Fruit fly (Drosophila melanogaster) ovary, adult (tissue): ENCODE results near the gene kra.

ENCODE experiments used
- CG17801 ChIP-seq: fragments of 200-800 bp; optimal IDR thresholded peaks from 2 replicates; lab custom pipeline; 2019; ENCODE audit warnings: missing biosample characterization, mild to moderate bottlenecking, missing genetic modification characterization, moderate library complexity; ENCODE audit not compliant: partially characterized antibody

Gene kra

dm6 chr3R:5601044-5601523 lies at the start of gene kra, which contains the start of gene SecS:
TSS of gene kra (minus strand) at chr3R:5601136.
TSS of gene SecS (plus strand) at chr3R:5601433.
- no peak for TF ChIP-seq CG17801 (GFP tag; lab: Kevin White, UChicago)

dm6 chr3R:5649903-5650302 lies 49.0 kb upstream of the kra start:
- no peak for TF ChIP-seq CG17801 (GFP tag; lab: Kevin White, UChicago)

DNA sequence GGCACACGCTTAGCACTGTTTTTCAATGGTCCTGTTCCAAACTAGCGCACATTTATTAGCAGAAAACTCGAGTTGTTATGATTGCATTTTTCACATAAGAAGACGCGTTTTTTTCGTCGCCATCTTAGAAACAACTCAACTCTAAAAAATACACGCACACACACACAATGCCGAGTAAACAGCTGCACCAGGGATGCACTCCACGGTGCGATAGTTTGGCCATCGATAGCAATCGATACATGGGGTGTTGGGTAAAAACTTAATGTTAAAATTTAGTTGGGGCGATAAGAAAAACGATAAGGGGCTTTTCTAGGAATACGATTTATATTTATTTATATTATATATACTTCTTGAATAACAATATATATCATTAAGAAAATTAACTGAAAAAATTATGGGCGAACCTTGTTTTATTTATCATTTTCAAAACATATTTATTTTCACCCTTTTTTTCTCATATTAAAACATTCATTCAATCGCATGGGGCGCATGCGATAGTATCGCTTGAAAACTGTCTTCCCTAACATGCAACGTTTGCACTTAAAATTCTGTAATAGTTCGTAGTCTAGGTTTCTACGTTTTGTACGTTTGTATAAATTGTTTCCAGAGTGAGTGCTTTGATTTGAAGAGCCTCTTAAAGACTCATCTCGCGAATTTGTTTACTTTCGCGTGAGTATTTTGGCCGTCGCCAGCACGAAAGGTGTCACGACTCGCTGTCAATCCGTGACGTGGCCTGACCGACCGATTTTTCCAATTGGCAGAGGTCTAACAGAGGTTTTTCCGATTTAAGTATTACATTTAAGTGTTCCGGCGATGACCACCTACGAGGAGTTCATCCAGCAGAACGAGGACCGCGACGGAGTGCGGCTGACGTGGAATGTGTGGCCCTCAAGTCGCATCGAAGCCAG lies 47.9 kb upstream of the kra start, which contains the start of the genes MTA1-like and Sec23:
TSS of gene MTA1-like (minus strand) at position 170 of the 908 bp plus-strand sequence.
TSS of gene Sec23 (plus strand) at position 497 of the 908 bp plus-strand sequence.
- TF ChIP-seq CG17801 (GFP tag; lab: Kevin White, UChicago) = no peak

dm6 chr3R:5647705-5648568 lies 47.0 kb upstream of the kra start:
- no peak for TF ChIP-seq CG17801 (GFP tag; lab: Kevin White, UChicago)

DNA sequence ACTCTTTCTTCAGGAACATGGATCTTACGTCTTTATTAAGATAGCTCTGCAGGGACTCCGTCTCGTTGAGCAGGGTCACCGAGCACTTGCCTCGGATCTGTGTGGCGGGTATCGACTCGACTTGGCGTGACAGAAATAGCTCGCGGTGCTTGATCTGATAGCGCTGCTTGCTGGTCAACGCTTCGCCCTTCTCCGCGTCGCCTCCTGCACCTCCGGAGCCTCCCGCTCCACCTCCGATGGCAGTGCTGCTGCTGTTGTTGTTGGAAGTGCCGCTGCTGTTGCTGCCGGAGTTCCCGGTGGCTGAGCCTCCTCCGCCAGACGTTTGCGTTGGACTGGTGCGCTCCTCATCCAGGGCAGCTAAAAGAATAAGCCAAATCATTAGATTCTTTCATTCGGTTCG lies 42.5 kb upstream of the kra start:
- TF ChIP-seq CG17801 (GFP tag; lab: Kevin White, UChicago) = no peak

DNA sequence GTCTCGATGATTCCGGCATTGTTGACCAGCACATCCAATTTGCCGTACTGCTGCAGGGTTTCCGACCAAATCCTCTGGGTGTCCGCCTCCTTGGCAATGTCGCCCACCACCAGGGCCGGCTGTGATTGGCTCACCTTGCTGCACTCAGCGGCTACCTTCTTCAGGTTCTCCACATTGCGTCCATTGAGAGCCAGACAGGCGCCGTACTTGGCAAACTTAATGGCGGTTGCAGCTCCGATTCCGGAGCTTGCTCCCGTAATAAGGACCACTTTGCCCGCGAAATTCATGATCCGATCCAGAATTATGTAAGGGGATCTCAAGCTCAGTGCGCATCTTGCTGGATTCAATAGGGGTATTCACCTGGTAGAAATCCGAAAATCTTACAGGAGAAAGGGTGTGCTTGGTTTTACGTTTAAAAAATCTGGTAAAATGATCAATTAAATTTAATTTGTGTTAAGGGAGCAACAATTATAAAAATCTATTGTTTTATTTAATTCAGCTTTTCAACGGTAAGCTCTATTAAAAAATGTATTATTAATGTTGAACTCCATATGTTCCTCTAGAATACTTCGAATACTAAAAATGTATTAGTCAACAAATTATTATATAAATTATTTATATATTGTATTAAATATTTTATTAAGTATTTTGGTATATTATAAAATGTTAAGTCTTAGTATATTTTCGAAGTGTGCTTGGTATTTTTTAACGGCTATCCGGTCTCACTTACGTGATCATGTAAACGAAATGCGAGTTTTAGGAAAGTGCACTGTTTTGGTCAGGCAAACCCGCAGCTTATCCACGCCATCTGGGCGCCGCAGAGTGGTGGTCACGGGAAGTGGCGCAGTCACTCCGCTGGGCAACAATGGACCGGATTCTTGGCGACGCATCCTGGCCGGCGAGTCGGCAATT lies 35.8 kb upstream of the kra start, which contains the start of the genes CG31548 and CG12170:
TSS of gene CG31548 (minus strand) at position 334 of the 912 bp plus-strand sequence.
TSS of gene CG12170 (plus strand) at position 716 of the 912 bp plus-strand sequence.
- TF ChIP-seq CG17801 (GFP tag; lab: Kevin White, UChicago) = no peak

DNA sequence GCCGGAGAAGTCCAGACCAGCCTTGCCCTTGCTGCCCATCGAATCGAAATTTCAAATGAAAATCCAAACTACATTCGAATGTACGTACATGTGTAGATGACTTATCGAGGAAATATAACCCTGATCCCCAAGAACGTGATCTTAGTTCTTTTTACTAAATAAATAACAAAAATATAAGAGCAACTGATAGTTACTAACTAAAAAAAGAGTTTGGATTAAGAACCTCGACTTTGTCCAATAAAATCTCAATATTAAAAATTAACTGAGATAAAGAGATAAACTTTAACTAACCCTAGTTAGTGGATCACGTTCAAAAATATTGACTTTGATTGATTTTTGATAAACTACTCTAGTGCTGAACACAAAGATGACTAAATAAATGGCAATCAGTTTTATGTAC lies 34.6 kb upstream of the kra start, which contains the start of gene CG31546:
TSS of gene CG31546 (minus strand) at position 101 of the 400 bp plus-strand sequence.
- no peak for TF ChIP-seq CG17801 (GFP tag; lab: Kevin White, UChicago)

dm6 chr3R:5633437-5633836 lies 32.5 kb upstream of the kra start, which contains the start of gene CG12171:
TSS of gene CG12171 (plus strand) at chr3R:5633627.
- peak; percentile 57 for TF ChIP-seq CG17801 (GFP tag; lab: Kevin White, UChicago)

- TF ChIP-seq CG17801 (GFP tag; lab: Kevin White, UChicago) = peak; percentile 57
Measured at dm6 chr3R:5632182-5632581, 31.2 kb upstream of the kra start, which contains the start of gene CG31549. TSS of gene CG31549 (plus strand) at chr3R:5632192.

- no peak for TF ChIP-seq CG17801 (GFP tag; lab: Kevin White, UChicago)
Measured at dm6 chr3R:5627552-5627951, 26.6 kb upstream of the kra start, which contains the start of gene CG31551. TSS of gene CG31551 (plus strand) at chr3R:5627852.

DNA sequence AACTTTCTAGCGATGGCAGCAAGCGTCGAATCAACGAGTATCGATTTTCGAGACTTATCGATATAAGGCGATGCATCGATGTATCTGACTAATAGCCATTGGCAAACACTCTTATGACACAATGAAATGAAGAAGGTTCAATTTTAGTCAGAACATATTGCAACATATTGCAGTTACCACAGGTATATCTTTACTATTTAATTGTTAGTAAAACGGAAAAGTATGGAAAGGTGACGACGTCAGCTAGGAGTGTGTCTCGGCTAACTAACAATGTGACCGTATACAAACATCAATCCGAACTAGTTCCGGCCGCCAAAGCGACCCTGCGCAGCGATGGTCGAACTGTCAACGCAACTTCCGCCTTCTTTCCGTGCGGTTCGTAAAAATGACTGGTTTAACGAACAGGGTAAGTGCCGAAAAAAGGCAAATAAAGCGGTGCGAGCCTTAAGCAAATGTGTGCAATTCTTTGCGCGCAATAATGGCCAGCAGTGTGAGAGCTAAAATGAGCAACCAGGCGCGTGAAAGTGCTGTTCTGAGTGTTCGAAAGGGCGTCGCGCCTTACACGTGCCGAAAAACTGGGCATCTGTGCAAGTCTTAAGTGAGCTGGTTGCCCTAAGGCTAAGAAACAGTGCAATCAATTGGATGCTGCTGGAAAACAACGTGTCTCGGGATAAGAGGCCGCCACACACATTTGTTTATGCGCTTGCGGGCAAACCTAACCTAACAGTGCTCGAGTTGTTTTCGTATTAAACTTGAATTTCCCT lies 23.4 kb upstream of the kra start, which contains the start of the genes Dph4, Spec2 and RpL13A:
TSS of gene Dph4 (minus strand) at position 11 of the 764 bp plus-strand sequence.
TSS of gene Spec2 (minus strand) at position 11 of the 764 bp plus-strand sequence.
TSS of gene RpL13A (plus strand) at position 360 of the 764 bp plus-strand sequence.
- TF ChIP-seq CG17801 (GFP tag; lab: Kevin White, UChicago) = peak; percentile 90

- TF ChIP-seq CG17801 (GFP tag; lab: Kevin White, UChicago) = peak; percentile 76
Measured at dm6 chr3R:5622985-5623630, 22.2 kb upstream of the kra start.
